Fruit fly (Drosophila melanogaster) whole organism, adult: ENCODE measurements around the gene Mical.

Experiments
- CG11617 ChIP-seq: fragments of 200-800 bp; sonication (Bioruptor generic); optimal IDR thresholded peaks from 2 replicates; lab custom pipeline; 2017; ENCODE audit warnings: mild to moderate bottlenecking, missing biosample characterization, missing genetic modification reagents, missing genetic modification characterization
- CG12768 ChIP-seq: fragments of 200-800 bp; sonication (Bioruptor generic); optimal IDR thresholded peaks from 2 replicates; lab custom pipeline; 2017; ENCODE audit warnings: missing biosample characterization, missing genetic modification characterization, mild to moderate bottlenecking, moderate library complexity, missing genetic modification reagents
- CG14711 ChIP-seq: fragments of 200-800 bp; sonication (Bioruptor generic); optimal IDR thresholded peaks from 2 replicates; lab custom pipeline; 2018; ENCODE audit warnings: missing biosample characterization, mild to moderate bottlenecking, missing genetic modification characterization, moderate library complexity
- CG1620 ChIP-seq: fragments of 200-800 bp; sonication (Bioruptor generic); optimal IDR thresholded peaks from 2 replicates; lab custom pipeline; 2016; ENCODE audit warnings: missing biosample characterization, missing genetic modification characterization
- CG33017 ChIP-seq: fragments of 200-800 bp; sonication (Bioruptor generic); optimal IDR thresholded peaks from 2 replicates; lab custom pipeline; 2018; ENCODE audit warnings: missing biosample characterization, mild to moderate bottlenecking, missing genetic modification characterization, moderate library complexity
- CG5204 ChIP-seq: fragments of 200-800 bp; sonication (Bioruptor generic); optimal IDR thresholded peaks from 2 replicates; lab custom pipeline; 2016; ENCODE audit warnings: missing biosample characterization, missing genetic modification characterization
- Clk ChIP-seq: fragments of 200-800 bp; sonication (Bioruptor generic); optimal IDR thresholded peaks from 2 replicates; lab custom pipeline; 2017; ENCODE audit warnings: missing biosample characterization, missing genetic modification characterization
- Hr96 ChIP-seq: fragments of 200-800 bp; sonication (Bioruptor generic); optimal IDR thresholded peaks from 2 replicates; lab custom pipeline; 2016; ENCODE audit warnings: missing biosample characterization, missing genetic modification characterization
- Mnt ChIP-seq: fragments of 200-800 bp; sonication (Bioruptor generic); optimal IDR thresholded peaks from 2 replicates; lab custom pipeline; 2016; ENCODE audit warnings: missing biosample characterization, mild to moderate bottlenecking, missing genetic modification characterization
- bab1 ChIP-seq: fragments of 200-800 bp; sonication (Bioruptor generic); optimal IDR thresholded peaks from 3 replicates; lab custom pipeline; 2019; ENCODE audit warnings: missing biosample characterization, mild to moderate bottlenecking, missing genetic modification characterization, moderate library complexity
- kay ChIP-seq: fragments of 200-800 bp; sonication (Bioruptor generic); peaks from one replicate; lab custom pipeline; 2016; ENCODE audit warnings: missing biosample characterization, missing genetic modification characterization, borderline replicate concordance
- pad ChIP-seq: fragments of 200-800 bp; sonication (Bioruptor generic); optimal IDR thresholded peaks from 3 replicates; lab custom pipeline; 2017; ENCODE audit warnings: missing biosample characterization, missing genetic modification characterization, mild to moderate bottlenecking, moderate library complexity, missing genetic modification reagents
- toe ChIP-seq: fragments of 200-800 bp; sonication (Bioruptor generic); optimal IDR thresholded peaks from 2 replicates; lab custom pipeline; 2016; ENCODE audit warnings: missing biosample characterization, missing genetic modification characterization

- no peak for TF ChIP-seq CG1620
- no peak for TF ChIP-seq Hr96 (GFP tag; lab: Kevin White, UChicago)
- no peak for TF ChIP-seq kay
- no peak for TF ChIP-seq CG33017
- TF ChIP-seq CG12768 = no peak
- no peak for TF ChIP-seq toe
- TF ChIP-seq bab1 (GFP tag; lab: Kevin White, UChicago) = no peak
- no peak for TF ChIP-seq CG14711
- no peak for TF ChIP-seq Mnt
- TF ChIP-seq CG5204 (GFP tag; lab: Kevin White, UChicago) = no peak
- no peak for TF ChIP-seq pad (GFP tag; lab: Kevin White, UChicago)
- TF ChIP-seq CG11617 (GFP tag; lab: Kevin White, UChicago) = no peak
- no peak for TF ChIP-seq Clk (GFP tag; lab: Kevin White, UChicago)
Observed at dm6 chr3R:10048775-10048841, 5.9 kb upstream of the Mical start, which contains the start of gene CG12811.
